In the genomic region with DNA sequence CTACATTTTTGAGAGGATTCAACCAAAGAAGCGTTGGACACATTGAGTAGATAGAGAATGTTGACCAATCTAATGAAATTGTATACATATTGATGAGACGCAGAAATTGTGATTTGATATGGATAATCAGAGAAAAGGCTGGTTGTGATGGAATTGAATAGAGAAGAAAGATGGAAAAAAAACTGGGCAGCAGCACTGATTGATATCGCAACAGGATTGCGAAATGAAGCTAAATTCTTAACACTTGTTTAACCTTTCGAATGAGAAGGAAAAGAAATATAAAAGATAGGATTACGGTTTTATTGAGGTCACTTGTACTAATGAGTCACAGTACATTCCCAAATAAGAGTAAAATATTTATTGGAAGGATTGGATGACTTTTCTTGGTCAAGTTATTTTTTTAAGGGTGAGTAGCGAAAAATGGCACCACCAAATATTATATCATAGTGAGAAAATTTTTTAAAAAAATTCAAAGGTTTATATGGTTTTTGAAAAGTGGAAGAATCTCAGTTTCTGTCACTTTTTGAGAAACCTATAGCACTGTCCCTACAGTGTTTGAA, we compare ENCODE assay signal across 5 worm cellular contexts.
TF ChIP-seq lines count a peak whose summit lies in the region.

No protein-coding gene starts in this region.

TF ChIP-seq in whole organism, L1 larva, 84 proteins besides CTCF, POLR2A, EP300 and RAD21:
- TF ChIP-seq C16A3.4 (tag; optimal IDR thresholded peaks at IDR 0.05; lab: Kevin White, UChicago) (peak; percentile 17), efl-1 (optimal IDR thresholded peaks at IDR 0.05; lab: Kevin White, UChicago) (no peak), efl-1 (GFP tag; optimal IDR thresholded peaks at IDR 0.05 in 1 of 2; lab: Kevin White, UChicago) (peak in 1 of 2 experiments; percentile 80), elt-3 (tag; optimal IDR thresholded peaks at IDR 0.05; lab: Kevin White, UChicago) (peak in 5 of 6 experiments; percentile 27 to 81 (median 76)), snu-23 (GFP tag; optimal IDR thresholded peaks at IDR 0.05; lab: Kevin White, UChicago) (no peak), nhr-28 (tag; optimal IDR thresholded peaks at IDR 0.05; lab: Kevin White, UChicago) (no peak), lin-35 (GFP tag; optimal IDR thresholded peaks at IDR 0.05; lab: Kevin White, UChicago) (peak in 1 of 2 experiments; percentile 7), blmp-1 (tag; optimal IDR thresholded peaks at IDR 0.05; lab: Kevin White, UChicago) (peak; percentile 63), lin-14 (GFP tag; optimal IDR thresholded peaks at IDR 0.05; lab: Kevin White, UChicago) (peak; percentile 44), lsy-2 (tag; optimal IDR thresholded peaks at IDR 0.05; lab: Kevin White, UChicago) (peak in 1 of 2 experiments; percentile 32), skn-1 (tag; optimal IDR thresholded peaks at IDR 0.05; lab: Kevin White, UChicago) (peak; percentile 23), nhr-71 (tag; optimal IDR thresholded peaks at IDR 0.05; lab: Kevin White, UChicago) (peak; percentile 20), pag-3 (tag; optimal IDR thresholded peaks at IDR 0.05; lab: Kevin White, UChicago; ENCODE audit: borderline replicate concordance, insufficient read depth) (no peak)

TF ChIP-seq in whole organism, L2 larva, 48 proteins besides CTCF, POLR2A, EP300 and RAD21 (continues in another document):
- TF ChIP-seq elt-3 (tag; optimal IDR thresholded peaks at IDR 0.05; lab: Kevin White, UChicago) (no peak), sma-9 (GFP tag; optimal IDR thresholded peaks at IDR 0.05; lab: Kevin White, UChicago) (peak; percentile 37), sma-9 (tag; optimal IDR thresholded peaks at IDR 0.05; lab: Kevin White, UChicago) (no peak), F13H6.1 (tag; optimal IDR thresholded peaks at IDR 0.05; lab: Kevin White, UChicago) (no peak), fos-1 (tag; optimal IDR thresholded peaks at IDR 0.05; lab: Kevin White, UChicago) (peak; percentile 71), ama-1 (optimal IDR thresholded peaks at IDR 0.05; lab: Kevin White, UChicago) (no peak), unc-39 (tag; optimal IDR thresholded peaks at IDR 0.05; lab: Kevin White, UChicago) (no peak), sma-3 (GFP tag; optimal IDR thresholded peaks at IDR 0.05; lab: Kevin White, UChicago) (peak; percentile 58), nhr-12 (tag; optimal IDR thresholded peaks at IDR 0.05; lab: Kevin White, UChicago) (no peak), unc-62 (GFP tag; optimal IDR thresholded peaks at IDR 0.05; lab: Kevin White, UChicago) (no peak), nhr-21 (tag; optimal IDR thresholded peaks at IDR 0.05; lab: Kevin White, UChicago) (peak; percentile 5), ceh-82 (tag; optimal IDR thresholded peaks at IDR 0.05; lab: Kevin White, UChicago) (no peak), unc-55 (GFP tag; optimal IDR thresholded peaks at IDR 0.05; lab: Kevin White, UChicago) (no peak), nhr-23 (tag; optimal IDR thresholded peaks at IDR 0.05; lab: Kevin White, UChicago) (no peak), crh-2 (tag; optimal IDR thresholded peaks at IDR 0.05; lab: Kevin White, UChicago) (no peak), R02D3.7 (tag; optimal IDR thresholded peaks at IDR 0.05; lab: Kevin White, UChicago) (no peak), C34F6.9 (tag; optimal IDR thresholded peaks at IDR 0.05; lab: Kevin White, UChicago) (no peak), snpc-4 (tag; optimal IDR thresholded peaks at IDR 0.05; lab: Kevin White, UChicago) (no peak), lin-13 (GFP tag; optimal IDR thresholded peaks at IDR 0.05; lab: Kevin White, UChicago) (no peak)

TF ChIP-seq in whole organism, L3 larva, 47 proteins besides CTCF, POLR2A, EP300 and RAD21 (continues in another document):
- TF ChIP-seq nhr-76 (tag; optimal IDR thresholded peaks at IDR 0.05; lab: Kevin White, UChicago) (no peak), ZK546.5 (tag; optimal IDR thresholded peaks at IDR 0.05; lab: Kevin White, UChicago) (no peak), zag-1 (tag; optimal IDR thresholded peaks at IDR 0.05; lab: Kevin White, UChicago) (no peak), nhr-25 (tag; optimal IDR thresholded peaks at IDR 0.05; lab: Kevin White, UChicago) (peak; percentile 23), lin-15B (tag; optimal IDR thresholded peaks at IDR 0.05; lab: Kevin White, UChicago) (no peak), elt-1 (tag; optimal IDR thresholded peaks at IDR 0.05; lab: Kevin White, UChicago) (no peak), mml-1 (tag; optimal IDR thresholded peaks at IDR 0.05; lab: Kevin White, UChicago) (no peak), lsy-12 (tag; optimal IDR thresholded peaks at IDR 0.05; lab: Kevin White, UChicago) (no peak), aly-2 (tag; optimal IDR thresholded peaks at IDR 0.05; lab: Kevin White, UChicago) (no peak), nhr-43 (tag; optimal IDR thresholded peaks at IDR 0.05; lab: Kevin White, UChicago; ENCODE audit: poor library complexity, severe bottlenecking) (peak; percentile 27), nhr-23 (tag; optimal IDR thresholded peaks at IDR 0.05; lab: Kevin White, UChicago) (peak; percentile 81), elt-3 (tag; optimal IDR thresholded peaks at IDR 0.05; lab: Kevin White, UChicago) (peak in 2 of 3 experiments; percentile 70 to 78), pha-4 (tag; optimal IDR thresholded peaks at IDR 0.05; lab: Kevin White, UChicago) (no peak), tbx-2 (tag; optimal IDR thresholded peaks at IDR 0.05; lab: Kevin White, UChicago) (no peak), pqm-1 (tag; optimal IDR thresholded peaks at IDR 0.05; lab: Kevin White, UChicago) (no peak), ceh-9 (tag; optimal IDR thresholded peaks at IDR 0.05; lab: Kevin White, UChicago) (no peak), jun-1 (tag; optimal IDR thresholded peaks at IDR 0.05; lab: Kevin White, UChicago) (no peak), daf-12 (tag; optimal IDR thresholded peaks at IDR 0.05; lab: Kevin White, UChicago) (no peak), R02D3.7 (tag; optimal IDR thresholded peaks at IDR 0.05; lab: Kevin White, UChicago) (no peak), nhr-12 (tag; optimal IDR thresholded peaks at IDR 0.05; lab: Kevin White, UChicago) (no peak)

TF ChIP-seq in whole organism, L4 larva, 104 proteins besides CTCF, POLR2A, EP300 and RAD21:
- TF ChIP-seq hlh-11 (tag; optimal IDR thresholded peaks at IDR 0.05; lab: Kevin White, UChicago): no peak
- TF ChIP-seq mxl-3 (GFP tag; optimal IDR thresholded peaks at IDR 0.05; lab: Kevin White, UChicago): peak; percentile 33
- peak; percentile 10 for TF ChIP-seq dve-1 (tag; optimal IDR thresholded peaks at IDR 0.05; lab: Kevin White, UChicago; ENCODE audit: insufficient read depth)
- no peak for TF ChIP-seq aly-2 (tag; optimal IDR thresholded peaks at IDR 0.05; lab: Kevin White, UChicago)
- peak in 1 of 2 experiments; percentile 96 for TF ChIP-seq unc-62 (GFP tag; optimal IDR thresholded peaks at IDR 0.05 in 1 of 2; lab: Kevin White, UChicago)
- no peak for TF ChIP-seq unc-62 (tag; optimal IDR thresholded peaks at IDR 0.05; lab: Kevin White, UChicago)
- peak; percentile 11 for TF ChIP-seq nhr-25 (tag; optimal IDR thresholded peaks at IDR 0.05; lab: Kevin White, UChicago; ENCODE audit: borderline replicate concordance, insufficient read depth)
- TF ChIP-seq lsy-2 (tag; optimal IDR thresholded peaks at IDR 0.05; lab: Kevin White, UChicago): peak in 1 of 2 experiments; percentile 31
- TF ChIP-seq madf-9 (GFP tag; conservative IDR thresholded peaks at IDR 0.05; lab: Robert Waterston, UW): no peak
- peak; percentile 85 for TF ChIP-seq aha-1 (tag; lab: Kevin White, UChicago)
- TF ChIP-seq nhr-28 (tag; optimal IDR thresholded peaks at IDR 0.05; lab: Kevin White, UChicago): peak; percentile 65

TF ChIP-seq in whole organism, young adult, 124 proteins besides CTCF, POLR2A, EP300 and RAD21:
- TF ChIP-seq Y53G8AR.9 (GFP tag; conservative IDR thresholded peaks at IDR 0.05; lab: Robert Waterston, UW) (no peak), cebp-1 (GFP tag; IDR thresholded peaks at IDR 0.05; lab: Robert Waterston, UW) (peak; percentile 49; the same call in 1 of the 2 replicates), cebp-1 (tag; optimal IDR thresholded peaks at IDR 0.05; lab: Kevin White, UChicago) (peak; percentile 88)
